Fruit fly (Drosophila melanogaster): ENCODE data around the gene Sur-8.

Sur-8 gene

DNA sequence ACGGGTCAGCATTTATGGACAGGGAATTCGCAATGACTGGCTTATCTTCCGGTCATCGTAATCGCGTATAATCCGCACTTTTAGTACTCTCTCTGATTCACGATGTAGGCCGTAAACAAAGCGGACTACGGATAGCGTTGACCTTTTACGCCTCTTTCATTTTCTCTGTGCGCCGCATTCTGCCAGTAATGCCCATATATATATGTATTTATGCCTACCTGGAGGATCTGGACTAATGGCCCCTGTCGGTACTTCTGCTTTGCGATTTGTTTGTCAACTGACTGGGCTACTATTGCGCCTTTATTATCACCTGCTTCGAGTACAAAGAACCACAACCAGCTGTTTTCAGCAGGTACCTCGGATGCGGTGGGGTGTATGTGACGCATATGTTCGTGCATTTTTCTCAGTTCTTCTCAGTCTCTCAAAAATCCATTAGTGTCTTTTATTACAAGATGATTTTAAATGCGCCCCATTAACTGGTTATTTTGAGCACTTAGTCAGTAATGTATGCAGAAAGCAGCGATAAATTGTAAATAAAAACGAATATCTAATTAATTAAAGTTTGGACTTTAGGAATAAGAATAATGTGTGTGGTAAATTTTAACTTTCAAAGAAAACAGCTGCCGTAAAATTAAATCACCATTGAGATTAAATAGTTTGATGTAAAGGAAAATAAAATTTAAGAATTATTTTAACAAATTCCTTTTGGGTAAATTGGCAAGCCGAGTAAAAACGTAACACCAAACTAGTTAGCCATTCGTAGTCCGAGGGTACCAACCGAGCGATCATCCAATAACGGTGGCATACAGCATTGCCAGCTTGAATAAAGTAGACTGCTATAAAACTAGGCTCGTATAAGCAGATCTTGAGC is 7.8 kb downstream of the Sur-8 start, which contains the start of gene CREG (continued):
- TF ChIP-seq foxo (GFP tag; optimal IDR thresholded peaks at IDR 0.05), result peak in 1 of 2 experiments; percentile 48
- TF ChIP-seq Mio (GFP tag; optimal IDR thresholded peaks at IDR 0.05), result no peak
- TF ChIP-seq dmrt93B (GFP tag; optimal IDR thresholded peaks at IDR 0.05), result peak; percentile 37
- TF ChIP-seq br (GFP tag; optimal IDR thresholded peaks at IDR 0.05), result peak; percentile 5
- no peak for TF ChIP-seq Hr78 (GFP tag; optimal IDR thresholded peaks at IDR 0.05)
- TF ChIP-seq Abd-B (GFP tag; optimal IDR thresholded peaks at IDR 0.05), result no peak
- TF ChIP-seq Myc (optimal IDR thresholded peaks at IDR 0.05), result no peak
- TF ChIP-seq Hr83 (GFP tag; optimal IDR thresholded peaks at IDR 0.05; ENCODE audit: poor library complexity, severe bottlenecking), result peak; percentile 66

DNA sequence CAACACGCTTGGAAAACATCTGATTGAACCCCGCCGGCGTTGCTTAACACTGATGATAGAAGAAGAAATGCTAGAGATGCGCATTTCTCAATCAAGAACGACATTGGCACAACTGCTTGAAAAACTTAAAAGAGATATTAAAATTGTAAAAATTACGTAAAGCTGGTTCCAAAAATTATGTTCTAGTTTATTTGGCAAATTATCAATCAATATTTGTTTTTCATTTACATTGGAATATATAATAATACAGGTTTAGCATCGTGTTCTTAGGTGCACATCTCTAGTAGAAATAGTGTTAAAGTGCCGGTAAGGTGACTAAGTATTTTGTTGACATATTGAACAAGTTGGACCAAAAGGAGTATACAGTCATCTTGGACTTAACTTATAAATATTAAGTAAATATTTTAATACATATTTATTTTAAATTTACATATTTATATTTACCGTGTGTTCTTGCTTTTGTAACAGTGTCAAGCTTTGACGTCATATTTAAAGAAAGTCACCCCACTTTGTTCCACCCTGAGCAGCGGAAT is 10.9 kb downstream of the Sur-8 start, which contains the start of the genes Brf and sds22:
TSS of gene Brf (minus strand) at position 25 of the 533 bp plus-strand sequence.
TSS of gene sds22 (plus strand) at position 282 of the 533 bp plus-strand sequence.
- TF ChIP-seq GATAd (GFP tag; optimal IDR thresholded peaks at IDR 0.05), result peak; percentile 93
- TF ChIP-seq OdsH (GFP tag; optimal IDR thresholded peaks at IDR 0.05), result peak; percentile 95
- TF ChIP-seq Rel (GFP tag; optimal IDR thresholded peaks at IDR 0.05), result peak; percentile 18
- peak; percentile 79 for TF ChIP-seq Rel (tag; optimal IDR thresholded peaks at IDR 0.05)
- TF ChIP-seq Jra (GFP tag; optimal IDR thresholded peaks at IDR 0.05), result peak; percentile 94
- TF ChIP-seq jim (GFP tag; optimal IDR thresholded peaks at IDR 0.05), result peak; percentile 8
- no peak for TF ChIP-seq Abd-B (GFP tag; optimal IDR thresholded peaks at IDR 0.05)
- TF ChIP-seq lola (GFP tag; optimal IDR thresholded peaks at IDR 0.05), result no peak
- TF ChIP-seq foxo (GFP tag; optimal IDR thresholded peaks at IDR 0.05), result peak; percentile 45 to 97
- TF ChIP-seq brk (GFP tag; optimal IDR thresholded peaks at IDR 0.05), result peak; percentile 97
- TF ChIP-seq woc (GFP tag; optimal IDR thresholded peaks at IDR 0.05), result peak; percentile 98
- TF ChIP-seq fru (GFP tag; optimal IDR thresholded peaks at IDR 0.05), result peak; percentile 95
- TF ChIP-seq N (GFP tag; optimal IDR thresholded peaks at IDR 0.05), result no peak
- TF ChIP-seq Hnf4 (GFP tag; optimal IDR thresholded peaks at IDR 0.05), result peak; percentile 97
- TF ChIP-seq sv (GFP tag; optimal IDR thresholded peaks at IDR 0.05), result peak; percentile 97
- TF ChIP-seq h (GFP tag; optimal IDR thresholded peaks at IDR 0.05), result peak; percentile 97
- TF ChIP-seq Dif (GFP tag; optimal IDR thresholded peaks at IDR 0.05; ENCODE audit: partially characterized antibody), result no peak
- no peak for TF ChIP-seq dl (GFP tag; optimal IDR thresholded peaks at IDR 0.05; ENCODE audit: insufficient read depth in 1 of 2, partially characterized antibody in 2 of 2)
- no peak for TF ChIP-seq usp (GFP tag; optimal IDR thresholded peaks at IDR 0.05)
- TF ChIP-seq Dfd (GFP tag; optimal IDR thresholded peaks at IDR 0.05), result peak; percentile 79
- no peak for TF ChIP-seq Hr78 (GFP tag; optimal IDR thresholded peaks at IDR 0.05)
- TF ChIP-seq Vsx2 (GFP tag; optimal IDR thresholded peaks at IDR 0.05; ENCODE audit: partially characterized antibody), result no peak
- peak; percentile 95 for TF ChIP-seq CG9705 (GFP tag; optimal IDR thresholded peaks at IDR 0.05)
- no peak for TF ChIP-seq pan (optimal IDR thresholded peaks at IDR 0.05)
- peak; percentile 97 for TF ChIP-seq HLH106 (tag; optimal IDR thresholded peaks at IDR 0.05)
- TF ChIP-seq Sp1 (GFP tag; optimal IDR thresholded peaks at IDR 0.05), result peak; percentile 95
- TF ChIP-seq Myc (optimal IDR thresholded peaks at IDR 0.05), result peak; percentile 47
- TF ChIP-seq dmrt93B (GFP tag; optimal IDR thresholded peaks at IDR 0.05), result peak; percentile 93
- TF ChIP-seq rgr (GFP tag; optimal IDR thresholded peaks at IDR 0.05), result peak; percentile 97
- TF ChIP-seq CrebA (GFP tag; optimal IDR thresholded peaks at IDR 0.05; ENCODE audit: borderline replicate concordance), result no peak
- peak; percentile 89 for TF ChIP-seq sage (GFP tag; optimal IDR thresholded peaks at IDR 0.05)
- peak; percentile 94 for TF ChIP-seq psq (GFP tag; optimal IDR thresholded peaks at IDR 0.05)
- TF ChIP-seq tai (GFP tag; optimal IDR thresholded peaks at IDR 0.05), result peak; percentile 97
- peak; percentile 91 for TF ChIP-seq dsf (GFP tag; optimal IDR thresholded peaks at IDR 0.05; ENCODE audit: borderline replicate concordance)
- TF ChIP-seq Hr83 (GFP tag; optimal IDR thresholded peaks at IDR 0.05; ENCODE audit: poor library complexity, severe bottlenecking), result peak; percentile 60
- peak; percentile 95 for TF ChIP-seq br (GFP tag; optimal IDR thresholded peaks at IDR 0.05)
- TF ChIP-seq ey (GFP tag; optimal IDR thresholded peaks at IDR 0.05), result peak; percentile 96
- TF ChIP-seq CG32264 (GFP tag; optimal IDR thresholded peaks at IDR 0.05), result peak; percentile 92
- peak; percentile 76 for TF ChIP-seq Mio (GFP tag; optimal IDR thresholded peaks at IDR 0.05)
